Fruit fly (Drosophila melanogaster) whole organism, embryonic: ENCODE data around the gene nAChRalpha3.

ENCODE experiments used
- Atf6 ChIP-seq: fragments of 200-800 bp; sonication (Bioruptor generic); IDR thresholded peaks from 2 replicates; pipeline ENCODE4 v1.3.6; 2022; ENCODE audit warnings: missing biosample characterization, missing genetic modification characterization
- CG10462 ChIP-seq: fragments of 200-800 bp; sonication (Bioruptor generic); optimal IDR thresholded peaks from 2 replicates; lab custom pipeline; 2016; ENCODE audit warnings: missing biosample characterization, missing genetic modification characterization
- CG12391 ChIP-seq: fragments of 200-800 bp; sonication (Bioruptor generic); optimal IDR thresholded peaks from 3 replicates; lab custom pipeline; 2018; ENCODE audit warnings: missing biosample characterization, mild to moderate bottlenecking, missing genetic modification characterization, moderate library complexity
- CG12769 ChIP-seq: fragments of 200-800 bp; sonication (Bioruptor generic); optimal IDR thresholded peaks from 2 replicates; lab custom pipeline; 2019; ENCODE audit warnings: missing biosample characterization, mild to moderate bottlenecking, missing genetic modification characterization, moderate library complexity
- CG15011 ChIP-seq: fragments of 200-800 bp; sonication (Bioruptor generic); optimal IDR thresholded peaks from 3 replicates; lab custom pipeline; 2018; ENCODE audit warnings: missing biosample characterization, mild to moderate bottlenecking, missing genetic modification characterization
- CG1529 ChIP-seq: fragments of 200-800 bp; sonication (Bioruptor generic); optimal IDR thresholded peaks from 3 replicates; lab custom pipeline; 2018; ENCODE audit warnings: missing biosample characterization, missing genetic modification characterization
- CG18011 ChIP-seq: fragments of 200-800 bp; sonication (Bioruptor generic); optimal IDR thresholded peaks from 2 replicates; lab custom pipeline; 2017; ENCODE audit warnings: missing biosample characterization, missing genetic modification characterization, mild to moderate bottlenecking, moderate library complexity, missing genotype
- CG18476 ChIP-seq: fragments of 200-800 bp; sonication (Bioruptor generic); optimal IDR thresholded peaks from 2 replicates; lab custom pipeline; 2016; ENCODE audit warnings: missing biosample characterization, mild to moderate bottlenecking, missing genetic modification characterization
- CG30403 ChIP-seq: fragments of 200-800 bp; sonication (Bioruptor generic); optimal IDR thresholded peaks from 3 replicates; lab custom pipeline; 2016; ENCODE audit warnings: missing biosample characterization, missing genetic modification characterization
- CG31365 ChIP-seq: fragments of 200-800 bp; sonication (Bioruptor generic); optimal IDR thresholded peaks from 2 replicates; lab custom pipeline; 2018; ENCODE audit warnings: missing biosample characterization, mild to moderate bottlenecking, missing genetic modification characterization
- CG43689 ChIP-seq: fragments of 200-800 bp; sonication (Bioruptor generic); IDR thresholded peaks from 2 replicates; pipeline ENCODE4 v1.3.6; 2022; ENCODE audit warnings: missing biosample characterization, missing genetic modification characterization
- CG4424 ChIP-seq: fragments of 200-800 bp; sonication (Bioruptor generic); optimal IDR thresholded peaks from 3 replicates; lab custom pipeline; 2016; ENCODE audit warnings: missing biosample characterization, missing genetic modification characterization
- CG6175 ChIP-seq: fragments of 200-800 bp; sonication (Bioruptor generic); IDR thresholded peaks from 3 replicates; pipeline ENCODE4 v1.3.6; 2022; ENCODE audit warnings: missing biosample characterization, missing genetic modification characterization
- CG8944 ChIP-seq: fragments of 200-800 bp; sonication (Bioruptor generic); optimal IDR thresholded peaks from 3 replicates; lab custom pipeline; 2016; ENCODE audit warnings: missing biosample characterization, missing genetic modification characterization
- Camta ChIP-seq: fragments of 200-800 bp; sonication (Bioruptor generic); optimal IDR thresholded peaks from 2 replicates; lab custom pipeline; 2016; ENCODE audit warnings: missing biosample characterization, missing genetic modification characterization
- D ChIP-seq, 2 experiments: fragments of 200-800 bp in 1 of 2; fragments of >200 bp in 1 of 2; sonication (Bioruptor generic) in 1 of 2; optimal IDR thresholded peaks; 2 replicates in 1 of 2; 3 replicates in 1 of 2; lab custom pipeline; 2017; ENCODE audit warnings: mild to moderate bottlenecking in 1 of 2, missing biosample characterization in 1 of 2, missing genetic modification characterization in 1 of 2, missing genetic modification reagents in 1 of 2
- Deaf1 ChIP-seq: fragments of 200-800 bp; optimal IDR thresholded peaks from 3 replicates; lab custom pipeline; 2019; ENCODE audit warnings: missing biosample characterization, mild to moderate bottlenecking, missing genetic modification characterization, moderate library complexity
- Dll ChIP-seq: fragments of 200-800 bp; sonication (Bioruptor generic); IDR thresholded peaks from 4 replicates; pipeline ENCODE4 v1.3.6; 2022; ENCODE audit warnings: missing biosample characterization, missing genetic modification characterization; ENCODE audit not compliant: partially characterized antibody
- E2f1 ChIP-seq: fragments of 200-800 bp; sonication (Bioruptor generic); IDR thresholded peaks from 2 replicates; pipeline ENCODE4 v1.3.6; 2022; ENCODE audit warnings: missing biosample characterization, missing genetic modification characterization
- Hand ChIP-seq: fragments of 200-800 bp; sonication (Bioruptor generic); optimal IDR thresholded peaks from 2 replicates; lab custom pipeline; 2017; ENCODE audit warnings: mild to moderate bottlenecking, missing biosample characterization, missing genetic modification reagents, missing genetic modification characterization
- Hmx ChIP-seq: fragments of 200-800 bp; sonication (Bioruptor generic); optimal IDR thresholded peaks from 2 replicates; lab custom pipeline; 2016; ENCODE audit warnings: missing biosample characterization, missing genetic modification characterization
- Max ChIP-seq: fragments of 200-800 bp; sonication (Bioruptor generic); optimal IDR thresholded peaks from 2 replicates; lab custom pipeline; 2016; ENCODE audit warnings: missing biosample characterization, mild to moderate bottlenecking, missing genetic modification characterization
- Mes4 ChIP-seq: fragments of 200-800 bp; sonication (Bioruptor generic); optimal IDR thresholded peaks from 2 replicates; lab custom pipeline; 2016; ENCODE audit warnings: missing biosample characterization, missing genetic modification characterization
- Myb ChIP-seq: fragments of 200-800 bp; sonication (Bioruptor generic); optimal IDR thresholded peaks from 2 replicates; lab custom pipeline; 2016; ENCODE audit warnings: missing biosample characterization, missing genetic modification characterization
- Nf-YA ChIP-seq: fragments of 200-800 bp; sonication (Bioruptor generic); IDR thresholded peaks from 2 replicates; pipeline ENCODE4 v1.3.6; 2022; ENCODE audit warnings: missing biosample characterization, missing genetic modification characterization
- NfI ChIP-seq: fragments of 200-800 bp; sonication (Bioruptor generic); optimal IDR thresholded peaks from 3 replicates; lab custom pipeline; 2018; ENCODE audit warnings: missing biosample characterization, mild to moderate bottlenecking, missing genetic modification characterization, moderate library complexity
- Poxn ChIP-seq: fragments of 200-800 bp; sonication (Bioruptor generic); IDR thresholded peaks from 2 replicates; pipeline ENCODE4 v1.3.6; 2022; ENCODE audit warnings: missing biosample characterization, missing genetic modification characterization
- Rfx ChIP-seq: fragments of 200-800 bp; sonication (Bioruptor generic); IDR thresholded peaks from 2 replicates; pipeline ENCODE4 v1.3.6; 2022; ENCODE audit warnings: missing biosample characterization, missing genetic modification characterization
- Side ChIP-seq: fragments of 200-800 bp; sonication (Bioruptor generic); optimal IDR thresholded peaks from 2 replicates; lab custom pipeline; 2016; ENCODE audit warnings: missing biosample characterization, missing genetic modification characterization
- Xbp1 ChIP-seq: fragments of 200-800 bp; sonication (Bioruptor generic); optimal IDR thresholded peaks from 3 replicates; lab custom pipeline; 2016; ENCODE audit warnings: missing biosample characterization, mild to moderate bottlenecking, missing genetic modification characterization
- Xrp1 ChIP-seq: fragments of 200-800 bp; sonication (Bioruptor generic); IDR thresholded peaks from 2 replicates; pipeline ENCODE4 v1.3.6; 2022; ENCODE audit warnings: missing biosample characterization, missing genetic modification characterization
- cad ChIP-seq: fragments of >200 bp; optimal IDR thresholded peaks from 2 replicates; lab custom pipeline; 2017; ENCODE audit warnings: missing biosample characterization, missing genetic modification characterization
- croc ChIP-seq: fragments of 200-800 bp; sonication (Bioruptor generic); conservative IDR thresholded peaks from 3 replicates; pipeline ENCODE4 v1.3.6; 2022; ENCODE audit warnings: missing biosample characterization, missing genetic modification characterization
- da ChIP-seq: fragments of 200-800 bp; sonication (Bioruptor generic); optimal IDR thresholded peaks from 2 replicates; lab custom pipeline; 2016; ENCODE audit warnings: missing biosample characterization, missing genetic modification characterization
- dan ChIP-seq: fragments of 200-800 bp; sonication (Bioruptor generic); IDR thresholded peaks from 2 replicates; pipeline ENCODE4 v1.3.6; 2022; ENCODE audit warnings: missing biosample characterization, missing genetic modification characterization
- eyg ChIP-seq: fragments of 200-800 bp; sonication (Bioruptor generic); optimal IDR thresholded peaks from 3 replicates; lab custom pipeline; 2016; ENCODE audit warnings: missing biosample characterization, missing genetic modification characterization
- gcm ChIP-seq: fragments of 200-800 bp; sonication (Bioruptor generic); optimal IDR thresholded peaks from 2 replicates; lab custom pipeline; 2019; ENCODE audit warnings: missing biosample characterization, mild to moderate bottlenecking, missing genetic modification characterization, moderate library complexity
- hkb ChIP-seq, 2 experiments: fragments of 200-800 bp in 1 of 2; fragments of >200 bp in 1 of 2; sonication (Bioruptor generic) in 1 of 2; IDR thresholded peaks in 1 of 2; optimal IDR thresholded peaks in 1 of 2; 2 replicates each; pipeline versions ENCODE4 v1.3.6 to Lab custom; 2017 to 2022; ENCODE audit warnings: missing biosample characterization in 1 of 2, missing genetic modification characterization in 1 of 2
- kah ChIP-seq: fragments of 200-800 bp; sonication (Bioruptor generic); optimal IDR thresholded peaks from 2 replicates; lab custom pipeline; 2018; ENCODE audit warnings: missing biosample characterization, mild to moderate bottlenecking, missing genetic modification characterization
- knrl ChIP-seq: fragments of 200-800 bp; sonication (Bioruptor generic); IDR thresholded peaks from 3 replicates; pipeline ENCODE4 v1.3.6; 2022; ENCODE audit warnings: missing biosample characterization, missing genetic modification characterization; ENCODE audit not compliant: partially characterized antibody
- pfk ChIP-seq: fragments of 200-800 bp; sonication (Bioruptor generic); optimal IDR thresholded peaks from 2 replicates; lab custom pipeline; 2018; ENCODE audit warnings: missing biosample characterization, mild to moderate bottlenecking, missing genetic modification characterization, moderate library complexity
- prd ChIP-seq, 3 experiments: fragments of >200 bp in 2 of 3; fragments of 200-800 bp in 1 of 3; sonication (Bioruptor generic) in 1 of 3; optimal IDR thresholded peaks in 2 of 3; IDR thresholded peaks in 1 of 3; 2 replicates in 2 of 3; 3 replicates in 1 of 3; pipeline versions ENCODE4 v1.3.6 to Lab custom; 2017 to 2022; ENCODE audit warnings: missing biosample characterization in 1 of 3, missing genetic modification characterization in 1 of 3
- psq ChIP-seq: fragments of 200-800 bp; sonication (Bioruptor generic); optimal IDR thresholded peaks from 2 replicates; lab custom pipeline; 2017; ENCODE audit warnings: missing biosample characterization, missing genetic modification characterization
- sc ChIP-seq, 3 experiments: fragments of >200 bp in 2 of 3; fragments of 200-800 bp in 1 of 3; sonication (Bioruptor generic) in 1 of 3; optimal IDR thresholded peaks; 2 replicates in 2 of 3; 3 replicates in 1 of 3; lab custom pipeline; 2017; ENCODE audit warnings: mild to moderate bottlenecking in 1 of 3, missing biosample characterization in 1 of 3, missing genetic modification characterization in 1 of 3, missing genetic modification reagents in 1 of 3
- sens-2 ChIP-seq: fragments of 200-800 bp; sonication (Bioruptor generic); IDR thresholded peaks from 2 replicates; pipeline ENCODE4 v1.3.6; 2022; ENCODE audit warnings: missing biosample characterization, missing genetic modification characterization
- sqz ChIP-seq: fragments of 200-800 bp; sonication (Bioruptor generic); optimal IDR thresholded peaks from 3 replicates; lab custom pipeline; 2018; ENCODE audit warnings: missing biosample characterization, mild to moderate bottlenecking, missing genetic modification characterization
- trh ChIP-seq: fragments of 200-800 bp; sonication (Bioruptor generic); optimal IDR thresholded peaks from 2 replicates; lab custom pipeline; 2016; ENCODE audit warnings: missing biosample characterization, missing genetic modification characterization
- wdn ChIP-seq: fragments of 200-800 bp; sonication (Bioruptor generic); IDR thresholded peaks from 2 replicates; pipeline ENCODE4 v1.3.6; 2022; ENCODE audit warnings: missing biosample characterization, missing genetic modification characterization
- zfh1 ChIP-seq: fragments of 200-800 bp; sonication (Bioruptor generic); IDR thresholded peaks from 3 replicates; pipeline ENCODE4 v1.3.6; 2022; ENCODE audit warnings: missing biosample characterization, missing genetic modification characterization

Gene nAChRalpha3

dm6 chrX:8411532-8411960 lies 44.6 kb upstream of the nAChRalpha3 start, which contains the start of gene lawc (continued):
- TF ChIP-seq CG4424 (GFP tag; lab: Kevin White, UChicago): no peak
- no peak for TF ChIP-seq Mes4 (GFP tag; lab: Kevin White, UChicago)
- TF ChIP-seq NfI (GFP tag; lab: Kevin White, UChicago): no peak
- TF ChIP-seq croc: no peak
- TF ChIP-seq pfk (GFP tag; lab: Kevin White, UChicago): peak; percentile 1
- TF ChIP-seq CG10462 (GFP tag; lab: Kevin White, UChicago): no peak
- no peak for TF ChIP-seq Hmx
- TF ChIP-seq gcm (GFP tag; lab: Kevin White, UChicago): peak; percentile 30
- peak; percentile 50; the same call in 1 of the 2 replicates for TF ChIP-seq wdn (GFP tag; lab: Robert Waterston, UW)
- no peak for TF ChIP-seq hkb (optimal IDR thresholded peaks at IDR 0.05; lab: Kevin White, UChicago)
- peak; percentile 64 for TF ChIP-seq hkb (GFP tag; IDR thresholded peaks at IDR 0.05; lab: Robert Waterston, UW)
- no peak for TF ChIP-seq CG43689
- no peak for TF ChIP-seq knrl (GFP tag; lab: Robert Waterston, UW)
- TF ChIP-seq E2f1 (GFP tag; lab: Robert Waterston, UW): no peak
- TF ChIP-seq CG30403 (GFP tag; lab: Kevin White, UChicago): no peak
- TF ChIP-seq Nf-YA (GFP tag; lab: Robert Waterston, UW): peak; percentile 11; the same call in 1 of the 2 replicates
- peak; percentile 68 for TF ChIP-seq Deaf1 (tag; lab: Kevin White, UChicago)
- no peak for TF ChIP-seq trh
- TF ChIP-seq Atf6 (GFP tag; lab: Robert Waterston, UW): peak; percentile 83; the same call in 1 of the 2 replicates
- TF ChIP-seq Dll (GFP tag; lab: Robert Waterston, UW): 0 out of 4 replicates have a peak, but pooled peaks have one; percentile 14
- TF ChIP-seq Hand (GFP tag; lab: Kevin White, UChicago): peak; percentile 66
- TF ChIP-seq CG6175 (GFP tag; lab: Robert Waterston, UW): 0 out of 3 replicates have a peak, but pooled peaks have one; percentile 48
- TF ChIP-seq Xbp1 (GFP tag; lab: Kevin White, UChicago): no peak
- no peak for TF ChIP-seq CG8944 (GFP tag; lab: Kevin White, UChicago)
- peak; percentile 53 for TF ChIP-seq CG31365
- no peak for TF ChIP-seq Poxn (GFP tag; lab: Robert Waterston, UW)
- peak; percentile 70 for TF ChIP-seq Rfx (GFP tag; lab: Robert Waterston, UW)
- no peak for TF ChIP-seq CG1529 (GFP tag; lab: Kevin White, UChicago)
- no peak for TF ChIP-seq CG12391 (tag; lab: Kevin White, UChicago)
- TF ChIP-seq CG12769 (tag; lab: Kevin White, UChicago): peak; percentile 65
- peak; percentile 38 for TF ChIP-seq sqz (GFP tag; lab: Kevin White, UChicago)
- TF ChIP-seq cad (GFP tag; lab: Kevin White, UChicago): no peak
- TF ChIP-seq sc (optimal IDR thresholded peaks at IDR 0.05; lab: Kevin White, UChicago): no peak
- no peak for TF ChIP-seq sc (GFP tag; optimal IDR thresholded peaks at IDR 0.05; lab: Kevin White, UChicago)
- TF ChIP-seq Side (GFP tag; lab: Kevin White, UChicago): peak; percentile 44
- peak; percentile 45 for TF ChIP-seq kah (GFP tag; lab: Kevin White, UChicago)
- no peak for TF ChIP-seq psq (GFP tag; lab: Kevin White, UChicago)
- peak; percentile 76 for TF ChIP-seq D (optimal IDR thresholded peaks at IDR 0.05; lab: Kevin White, UChicago)
- no peak for TF ChIP-seq D (GFP tag; optimal IDR thresholded peaks at IDR 0.05; lab: Kevin White, UChicago)
- TF ChIP-seq CG18476 (GFP tag; lab: Kevin White, UChicago): no peak
- TF ChIP-seq dan (GFP tag; lab: Robert Waterston, UW): no peak
- TF ChIP-seq eyg (GFP tag; lab: Kevin White, UChicago): no peak
- TF ChIP-seq da (GFP tag; lab: Kevin White, UChicago): no peak
- TF ChIP-seq sens-2 (GFP tag; lab: Robert Waterston, UW): no peak
- TF ChIP-seq Camta (GFP tag; lab: Kevin White, UChicago): no peak
- no peak for TF ChIP-seq Myb (GFP tag; lab: Kevin White, UChicago)
- TF ChIP-seq Xrp1 (GFP tag; lab: Robert Waterston, UW): peak; percentile 45
- TF ChIP-seq zfh1 (GFP tag; lab: Robert Waterston, UW): 0 out of 3 replicates have a peak, but pooled peaks have one; percentile 43
- no peak for TF ChIP-seq prd (optimal IDR thresholded peaks at IDR 0.05; lab: Kevin White, UChicago)
- TF ChIP-seq prd (GFP tag; IDR thresholded peaks at IDR 0.05; lab: Robert Waterston, UW): no peak; the same call in 2 of the 3 replicates
- no peak for TF ChIP-seq CG18011 (GFP tag; lab: Kevin White, UChicago)
- TF ChIP-seq Max (GFP tag; lab: Kevin White, UChicago): no peak
- no peak for TF ChIP-seq CG15011 (GFP tag; lab: Kevin White, UChicago)
